Fruit fly (Drosophila melanogaster) whole organism: ENCODE measurements around the gene Elp6.

Source experiments
- CG8478 ChIP-seq: fragments of >200 bp; optimal IDR thresholded peaks from 2 replicates; lab custom pipeline; 2018; ENCODE audit warnings: inconsistent platforms
- EcR ChIP-seq, 2 experiments: fragments of >200 bp; optimal IDR thresholded peaks; 2 replicates each; lab custom pipeline; 2017; ENCODE audit warnings: missing biosample characterization in 2 of 2, missing genetic modification characterization in 2 of 2, missing genetic modification reagents in 2 of 2
- psq ChIP-seq: fragments of >200 bp; optimal IDR thresholded peaks from 2 replicates; lab custom pipeline; 2017

DNA sequence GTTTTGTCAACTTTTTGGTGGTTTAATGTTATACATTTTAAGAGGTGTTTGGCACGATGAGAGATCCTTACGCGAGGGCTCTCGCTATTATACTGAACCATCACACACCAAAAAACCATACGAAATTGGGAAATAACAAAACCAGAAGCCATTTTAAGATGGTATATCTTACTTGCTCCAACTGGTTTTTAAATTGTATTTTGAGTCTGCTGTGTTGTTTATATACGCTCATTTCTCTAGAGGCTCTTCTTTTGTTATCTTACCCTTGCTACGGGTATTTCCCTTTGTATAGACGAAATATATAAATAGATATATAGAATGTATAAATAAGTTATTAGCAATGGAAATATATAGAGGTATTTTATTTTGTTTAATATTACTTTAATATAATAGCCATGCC is 40.2 kb upstream of the Elp6 start, which contains the start of gene yellow-e2:
- TF ChIP-seq EcR (GFP tag; optimal IDR thresholded peaks at IDR 0.05; lab: Kevin White, UChicago) (no peak), CG8478 (lab: Kevin White, UChicago) (no peak), psq (no peak)
